Fruit fly (Drosophila melanogaster) whole organism, prepupa: ENCODE measurements around the gene CG32112.

Experiments used
- Eip75B ChIP-seq: fragments of 200-800 bp; sonication (Bioruptor generic); optimal IDR thresholded peaks from 3 replicates; lab custom pipeline; 2016; ENCODE audit warnings: missing biosample characterization, missing genetic modification characterization
- Gug ChIP-seq: fragments of 200-800 bp; sonication (Bioruptor generic); IDR thresholded peaks from 2 replicates; pipeline ENCODE4 v1.3.6; 2022; ENCODE audit warnings: missing biosample characterization, missing genetic modification characterization
- dac ChIP-seq: fragments of 200-800 bp; sonication (Bioruptor generic); optimal IDR thresholded peaks from 2 replicates; lab custom pipeline; 2017; ENCODE audit warnings: missing biosample characterization, mild to moderate bottlenecking, missing genetic modification characterization

- TF ChIP-seq dac (GFP tag; lab: Kevin White, UChicago) (no peak), Eip75B (GFP tag; lab: Kevin White, UChicago) (no peak), Gug (GFP tag; lab: Robert Waterston, UW) (no peak)
Observed at dm6 chr3L:12716661-12717060, 24.9 kb upstream of the CG32112 start.
